Fruit fly (Drosophila melanogaster) whole organism, embryonic: ENCODE results near the gene CG14326.
A peak's percentile ranks its signal among the peaks of the same experiment; 100 is the strongest.

Experiments
- BEAF-32 ChIP-seq: fragments of 200-800 bp; sonication (Bioruptor generic); optimal IDR thresholded peaks from 3 replicates; lab custom pipeline; 2017; ENCODE audit warnings: missing biosample characterization, missing genetic modification characterization, mild to moderate bottlenecking, moderate library complexity, missing genetic modification reagents
- CG1024 ChIP-seq: fragments of 200-800 bp; sonication (Bioruptor generic); IDR thresholded peaks from 2 replicates; pipeline ENCODE4 v1.3.6; 2022; ENCODE audit warnings: missing biosample characterization, missing genetic modification characterization
- CG10959 ChIP-seq: fragments of 200-800 bp; sonication (Bioruptor generic); IDR thresholded peaks from 2 replicates; pipeline ENCODE4 v1.3.6; 2022; ENCODE audit warnings: missing biosample characterization, missing genetic modification characterization
- CG12219 ChIP-seq: fragments of 200-800 bp; sonication (Bioruptor generic); optimal IDR thresholded peaks from 3 replicates; lab custom pipeline; 2018; ENCODE audit warnings: missing biosample characterization, mild to moderate bottlenecking, missing genetic modification characterization
- CG1233 ChIP-seq: fragments of 200-800 bp; sonication (Bioruptor generic); optimal IDR thresholded peaks from 4 replicates; lab custom pipeline; 2018; ENCODE audit warnings: missing biosample characterization, mild to moderate bottlenecking, missing genetic modification characterization
- CG15479 ChIP-seq: fragments of 200-800 bp; sonication (Bioruptor generic); optimal IDR thresholded peaks from 3 replicates; lab custom pipeline; 2019; ENCODE audit warnings: missing biosample characterization, mild to moderate bottlenecking, missing genetic modification characterization, moderate library complexity
- CG1602 ChIP-seq: fragments of 200-800 bp; sonication (Bioruptor generic); optimal IDR thresholded peaks from 3 replicates; lab custom pipeline; 2016; ENCODE audit warnings: missing biosample characterization, missing genetic modification characterization
- CG30403 ChIP-seq: fragments of 200-800 bp; sonication (Bioruptor generic); optimal IDR thresholded peaks from 3 replicates; lab custom pipeline; 2016; ENCODE audit warnings: missing biosample characterization, missing genetic modification characterization
- CG32532 ChIP-seq: fragments of 200-800 bp; sonication (Bioruptor generic); IDR thresholded peaks from 2 replicates; pipeline ENCODE4 v1.3.6; 2022; ENCODE audit warnings: missing biosample characterization, missing genetic modification characterization
- CG3407 ChIP-seq: fragments of 200-800 bp; sonication (Bioruptor generic); optimal IDR thresholded peaks from 2 replicates; lab custom pipeline; 2018; ENCODE audit warnings: missing biosample characterization, mild to moderate bottlenecking, missing genetic modification characterization
- CG34422 ChIP-seq: fragments of 200-800 bp; sonication (Bioruptor generic); IDR thresholded peaks from 3 replicates; pipeline ENCODE4 v1.3.6; 2022; ENCODE audit warnings: missing biosample characterization, missing genetic modification characterization
- CG3847 ChIP-seq: fragments of 200-800 bp; sonication (Bioruptor generic); IDR thresholded peaks from 2 replicates; pipeline ENCODE4 v1.3.6; 2022; ENCODE audit warnings: missing biosample characterization, missing genetic modification characterization
- CG43689 ChIP-seq: fragments of 200-800 bp; sonication (Bioruptor generic); IDR thresholded peaks from 2 replicates; pipeline ENCODE4 v1.3.6; 2022; ENCODE audit warnings: missing biosample characterization, missing genetic modification characterization
- CG4730 ChIP-seq: fragments of 200-800 bp; sonication (Bioruptor generic); IDR thresholded peaks from 2 replicates; pipeline ENCODE4 v1.3.6; 2022; ENCODE audit warnings: missing biosample characterization, missing genetic modification characterization
- CG6254 ChIP-seq: fragments of 200-800 bp; sonication (Bioruptor generic); optimal IDR thresholded peaks from 3 replicates; lab custom pipeline; 2017; ENCODE audit warnings: mild to moderate bottlenecking, missing biosample characterization, missing genetic modification reagents, missing genetic modification characterization
- CG6683 ChIP-seq: fragments of 200-800 bp; sonication (Bioruptor generic); optimal IDR thresholded peaks from 2 replicates; lab custom pipeline; 2017; ENCODE audit warnings: missing biosample characterization, mild to moderate bottlenecking, missing genetic modification characterization, missing genetic modification reagents
- CG6689 ChIP-seq: fragments of 200-800 bp; sonication (Bioruptor generic); IDR thresholded peaks from 2 replicates; pipeline ENCODE4 v1.3.6; 2022; ENCODE audit warnings: missing biosample characterization, missing genetic modification characterization
- CG6791 ChIP-seq: fragments of 200-800 bp; sonication (Bioruptor generic); IDR thresholded peaks from 3 replicates; pipeline ENCODE4 v1.3.6; 2022; ENCODE audit warnings: missing biosample characterization, missing genetic modification characterization; ENCODE audit not compliant: partially characterized antibody
- CG7271 ChIP-seq: fragments of 200-800 bp; sonication (Bioruptor generic); optimal IDR thresholded peaks from 2 replicates; lab custom pipeline; 2018; ENCODE audit warnings: missing biosample characterization, mild to moderate bottlenecking, missing genetic modification characterization, moderate library complexity
- CG8388 ChIP-seq: fragments of 200-800 bp; sonication (Bioruptor generic); optimal IDR thresholded peaks from 2 replicates; lab custom pipeline; 2019; ENCODE audit warnings: missing biosample characterization, mild to moderate bottlenecking, missing genetic modification characterization, moderate library complexity
- CG9932 ChIP-seq: fragments of 200-800 bp; sonication (Bioruptor generic); IDR thresholded peaks from 2 replicates; pipeline ENCODE4 v1.3.6; 2022; ENCODE audit warnings: missing biosample characterization, missing genetic modification characterization
- Dbx ChIP-seq: fragments of 200-800 bp; sonication (Bioruptor generic); IDR thresholded peaks from 3 replicates; pipeline ENCODE4 v1.3.6; 2022; ENCODE audit warnings: missing biosample characterization, missing genetic modification characterization
- Ets97D ChIP-seq: fragments of 200-800 bp; sonication (Bioruptor generic); optimal IDR thresholded peaks from 3 replicates; lab custom pipeline; 2016; ENCODE audit warnings: missing biosample characterization, missing genetic modification characterization
- Fer3 ChIP-seq: fragments of 200-800 bp; sonication (Bioruptor generic); optimal IDR thresholded peaks from 2 replicates; lab custom pipeline; 2018; ENCODE audit warnings: missing biosample characterization, mild to moderate bottlenecking, missing genetic modification characterization, moderate library complexity
- H2.0 ChIP-seq: fragments of 200-800 bp; sonication (Bioruptor generic); IDR thresholded peaks from 2 replicates; pipeline ENCODE4 v1.3.6; 2022; ENCODE audit warnings: missing biosample characterization, missing genetic modification characterization
- Mad ChIP-seq: fragments of 200-800 bp; sonication (Bioruptor generic); optimal IDR thresholded peaks from 2 replicates; lab custom pipeline; 2016; ENCODE audit warnings: missing biosample characterization, missing genetic modification characterization
- Trl ChIP-seq, 3 experiments: fragments of >200 bp in 2 of 3; fragments of 200-800 bp in 1 of 3; sonication (Bioruptor generic) in 1 of 3; optimal IDR thresholded peaks; 2 replicates in 1 of 3; 3 replicates in 2 of 3; lab custom pipeline; 2016 to 2017; ENCODE audit warnings: missing biosample characterization in 1 of 3, missing genetic modification characterization in 1 of 3
- al ChIP-seq: fragments of 200-800 bp; sonication (Bioruptor generic); IDR thresholded peaks from 2 replicates; pipeline ENCODE4 v1.3.6; 2022; ENCODE audit warnings: missing biosample characterization, missing genetic modification characterization
- amos ChIP-seq: fragments of 200-800 bp; sonication (Bioruptor generic); IDR thresholded peaks from 2 replicates; pipeline ENCODE4 v1.3.6; 2022; ENCODE audit warnings: missing biosample characterization, missing genetic modification characterization; ENCODE audit not compliant: partially characterized antibody
- btn ChIP-seq: fragments of 200-800 bp; sonication (Bioruptor generic); optimal IDR thresholded peaks from 2 replicates; lab custom pipeline; 2016; ENCODE audit warnings: missing biosample characterization, missing genetic modification characterization
- caup ChIP-seq: fragments of 200-800 bp; sonication (Bioruptor generic); optimal IDR thresholded peaks from 3 replicates; lab custom pipeline; 2017; ENCODE audit warnings: missing biosample characterization, mild to moderate bottlenecking, missing genetic modification characterization, moderate library complexity; ENCODE audit not compliant: severe bottlenecking
- chinmo ChIP-seq: fragments of 200-800 bp; sonication (Bioruptor generic); IDR thresholded peaks from 4 replicates; pipeline ENCODE4 v1.3.6; 2022; ENCODE audit warnings: missing biosample characterization, missing genetic modification characterization; ENCODE audit not compliant: partially characterized antibody
- danr ChIP-seq: fragments of 200-800 bp; sonication (Bioruptor generic); IDR thresholded peaks from 2 replicates; pipeline ENCODE4 v1.3.6; 2022; ENCODE audit warnings: missing biosample characterization, missing genetic modification characterization
- dm ChIP-seq: fragments of 200-800 bp; sonication (Bioruptor generic); optimal IDR thresholded peaks from 3 replicates; lab custom pipeline; 2016; ENCODE audit warnings: missing biosample characterization, missing genetic modification characterization
- dpn ChIP-seq, 2 experiments: fragments of 200-800 bp; sonication (Bioruptor generic); optimal IDR thresholded peaks; 3 replicates each; lab custom pipeline; 2016; ENCODE audit warnings: missing biosample characterization in 2 of 2, missing genetic modification characterization in 2 of 2
- fd102C ChIP-seq: fragments of 200-800 bp; sonication (Bioruptor generic); optimal IDR thresholded peaks from 2 replicates; lab custom pipeline; 2018; ENCODE audit warnings: missing biosample characterization, mild to moderate bottlenecking, missing genetic modification characterization, moderate library complexity
- fru ChIP-seq: fragments of >200 bp; optimal IDR thresholded peaks from 2 replicates; lab custom pipeline; 2017
- ken ChIP-seq: fragments of 200-800 bp; sonication (Bioruptor generic); IDR thresholded peaks from 3 replicates; pipeline ENCODE4 v1.3.6; 2022; ENCODE audit warnings: missing biosample characterization, missing genetic modification characterization
- klu ChIP-seq: fragments of 200-800 bp; sonication (Bioruptor generic); IDR thresholded peaks from 2 replicates; pipeline ENCODE4 v1.3.6; 2022; ENCODE audit warnings: missing biosample characterization, missing genetic modification characterization
- nau ChIP-seq: fragments of 200-800 bp; sonication (Bioruptor generic); optimal IDR thresholded peaks from 3 replicates; lab custom pipeline; 2017; ENCODE audit warnings: missing biosample characterization, mild to moderate bottlenecking, missing genetic modification characterization, missing genetic modification reagents
- nerfin-2 ChIP-seq: fragments of 200-800 bp; sonication (Bioruptor generic); IDR thresholded peaks from 2 replicates; pipeline ENCODE4 v1.3.6; 2022; ENCODE audit warnings: missing biosample characterization, missing genetic modification characterization; ENCODE audit not compliant: partially characterized antibody
- onecut ChIP-seq: fragments of 200-800 bp; sonication (Bioruptor generic); IDR thresholded peaks from 2 replicates; pipeline ENCODE4 v1.3.6; 2022; ENCODE audit warnings: missing biosample characterization, missing genetic modification characterization
- pita ChIP-seq: fragments of 200-800 bp; sonication (Bioruptor generic); optimal IDR thresholded peaks from 2 replicates; lab custom pipeline; 2017; ENCODE audit warnings: missing biosample characterization, mild to moderate bottlenecking, missing genetic modification characterization
- shn ChIP-seq: fragments of 200-800 bp; sonication (Bioruptor generic); optimal IDR thresholded peaks from 3 replicates; lab custom pipeline; 2016; ENCODE audit warnings: missing biosample characterization, missing genetic modification characterization
- tgo ChIP-seq: fragments of 200-800 bp; sonication (Bioruptor generic); IDR thresholded peaks from 3 replicates; pipeline ENCODE4 v1.3.6; 2022; ENCODE audit warnings: missing biosample characterization, missing genetic modification characterization
- twi ChIP-seq: fragments of 200-800 bp; optimal IDR thresholded peaks from 2 replicates; lab custom pipeline; 2019; ENCODE audit warnings: missing biosample characterization, mild to moderate bottlenecking, missing genetic modification characterization, moderate library complexity
- wek ChIP-seq: fragments of 200-800 bp; sonication (Bioruptor generic); optimal IDR thresholded peaks from 3 replicates; lab custom pipeline; 2018; ENCODE audit warnings: missing biosample characterization, mild to moderate bottlenecking, missing genetic modification characterization, moderate library complexity
- yki ChIP-seq: fragments of >200 bp; optimal IDR thresholded peaks from 3 replicates; lab custom pipeline; 2018
- zen2 ChIP-seq: fragments of 200-800 bp; sonication (Bioruptor generic); IDR thresholded peaks from 3 replicates; pipeline ENCODE4 v1.3.6; 2022; ENCODE audit warnings: missing biosample characterization, missing genetic modification characterization; ENCODE audit not compliant: partially characterized antibody

The CG14326 gene

dm6 chr3R:17604198-17604879 lies 14.6 kb upstream of the CG14326 start (continued):
- TF ChIP-seq CG30403 (GFP tag; lab: Kevin White, UChicago) (peak; percentile 80), CG6791 (GFP tag; lab: Robert Waterston, UW) (no peak), shn (GFP tag; lab: Kevin White, UChicago) (no peak), CG12219 (GFP tag; lab: Kevin White, UChicago) (peak; percentile 68), fd102C (GFP tag; lab: Kevin White, UChicago) (peak; percentile 86), onecut (peak; percentile 58; the same call in 1 of the 2 replicates), twi (tag; lab: Kevin White, UChicago) (no peak), danr (GFP tag; lab: Robert Waterston, UW) (peak; percentile 69), chinmo (GFP tag; lab: Robert Waterston, UW) (peak; percentile 68; the same call in 1 of the 4 replicates), H2.0 (GFP tag; lab: Robert Waterston, UW) (peak; percentile 32; the same call in 1 of the 2 replicates), yki (lab: Kevin White, UChicago) (no peak), CG10959 (peak; percentile 64; the same call in 1 of the 2 replicates), CG6683 (GFP tag; lab: Kevin White, UChicago) (peak; percentile 76), CG1602 (GFP tag; lab: Kevin White, UChicago) (peak; percentile 69), CG15479 (no peak), Dbx (GFP tag; lab: Robert Waterston, UW) (no peak), Trl (optimal IDR thresholded peaks at IDR 0.05; lab: Kevin White, UChicago) (no peak), Trl (GFP tag; optimal IDR thresholded peaks at IDR 0.05; lab: Kevin White, UChicago) (peak; percentile 7), CG3847 (GFP tag; lab: Robert Waterston, UW) (peak; percentile 64), CG7271 (tag; lab: Kevin White, UChicago) (peak; percentile 69), CG6254 (peak; percentile 81), nerfin-2 (GFP tag; lab: Robert Waterston, UW) (no peak), caup (GFP tag; lab: Kevin White, UChicago) (peak; percentile 77), CG1233 (GFP tag; lab: Kevin White, UChicago) (peak; percentile 88), CG8388 (GFP tag; lab: Kevin White, UChicago) (peak; percentile 87), CG9932 (no peak), CG3407 (GFP tag; lab: Kevin White, UChicago) (peak; percentile 75), Ets97D (GFP tag; lab: Kevin White, UChicago) (no peak), wek (GFP tag; lab: Kevin White, UChicago) (no peak), tgo (GFP tag; lab: Robert Waterston, UW) (peak; percentile 62; the same call in 2 of the 3 replicates), CG32532 (GFP tag; lab: Robert Waterston, UW) (peak; percentile 40; the same call in 1 of the 2 replicates), dm (GFP tag; lab: Kevin White, UChicago) (no peak), CG43689 (GFP tag; lab: Robert Waterston, UW) (no peak), Fer3 (tag; lab: Kevin White, UChicago) (peak; percentile 72), CG4730 (0 out of 2 replicates have a peak, but pooled peaks have one; percentile 34), CG1024 (GFP tag; lab: Robert Waterston, UW) (no peak), btn (GFP tag; lab: Kevin White, UChicago) (no peak), CG6689 (GFP tag; lab: Robert Waterston, UW) (peak; percentile 81), fru (no peak), CG34422 (GFP tag; lab: Robert Waterston, UW) (no peak), zen2 (GFP tag; lab: Robert Waterston, UW) (no peak), al (GFP tag; lab: Robert Waterston, UW) (0 out of 2 replicates have a peak, but pooled peaks have one; percentile 39), dpn (GFP tag; optimal IDR thresholded peaks at IDR 0.05; lab: Kevin White, UChicago) (peak; percentile 37 to 61), BEAF-32 (GFP tag; lab: Kevin White, UChicago) (no peak), klu (peak; percentile 48; the same call in 1 of the 2 replicates), nau (GFP tag; lab: Kevin White, UChicago) (peak; percentile 26), ken (GFP tag; lab: Robert Waterston, UW) (no peak), amos (GFP tag; lab: Robert Waterston, UW) (no peak; the same call in 1 of the 2 replicates), Mad (peak; percentile 34), pita (GFP tag; lab: Kevin White, UChicago) (no peak)
